Worm (Caenorhabditis elegans) whole organism, L4/young adult: Measurements from ENCODE around the gene T28F3.5.
A peak's percentile ranks its signal among the peaks of the same experiment; 100 is the strongest.

Experiments used
- W03F9.2 ChIP-seq: fragments of 150-350 bp; optimal IDR thresholded peaks from 2 replicates; lab custom pipeline; 2014; ENCODE audit warnings: missing biosample characterization, missing genetic modification characterization
- dao-5 ChIP-seq: sonication (generic microtip); optimal IDR thresholded peaks from 2 replicates; lab custom pipeline; 2016; ENCODE audit warnings: missing genotype, missing genetic modification characterization, moderate library complexity, missing compliant biosample characterization
- him-1 ChIP-seq: sonication (generic microtip); optimal IDR thresholded peaks from 2 replicates; lab custom pipeline; 2016; ENCODE audit warnings: missing genotype, missing genetic modification reagents, missing genetic modification characterization, missing compliant biosample characterization

Gene T28F3.5

DNA sequence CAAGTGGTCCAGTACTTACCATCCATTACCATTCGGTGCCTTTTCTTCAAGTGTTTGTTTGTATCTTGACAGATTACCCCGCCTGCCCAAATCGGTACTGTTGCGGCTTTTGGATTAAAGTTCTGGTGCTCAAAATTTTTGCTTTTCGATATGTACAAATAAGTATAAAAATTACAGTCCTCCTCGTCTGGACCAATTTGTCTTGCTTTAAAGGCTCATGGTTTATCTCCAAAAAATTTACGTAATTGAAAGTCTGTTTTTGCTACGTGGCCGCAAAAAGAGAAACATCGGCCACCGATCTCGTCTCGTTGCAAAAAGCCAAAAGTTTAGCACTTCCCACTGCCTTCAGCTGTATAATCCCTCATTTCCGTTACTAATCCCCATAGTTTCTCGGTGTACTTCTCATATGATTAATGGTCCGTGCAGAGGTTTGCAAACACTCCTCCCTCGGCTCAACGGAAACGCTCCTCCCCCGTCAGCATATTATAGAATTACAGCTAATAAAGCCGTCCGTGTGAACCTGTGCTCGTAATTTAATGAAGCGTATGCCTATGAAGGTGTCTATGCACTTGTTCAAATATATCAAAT lies 27.2 kb upstream of the T28F3.5 start:
- TF ChIP-seq him-1 (tag; lab: Kevin White, UChicago) (no peak), dao-5 (tag; lab: Kevin White, UChicago) (no peak), W03F9.2 (tag; lab: Kevin White, UChicago) (no peak)

DNA sequence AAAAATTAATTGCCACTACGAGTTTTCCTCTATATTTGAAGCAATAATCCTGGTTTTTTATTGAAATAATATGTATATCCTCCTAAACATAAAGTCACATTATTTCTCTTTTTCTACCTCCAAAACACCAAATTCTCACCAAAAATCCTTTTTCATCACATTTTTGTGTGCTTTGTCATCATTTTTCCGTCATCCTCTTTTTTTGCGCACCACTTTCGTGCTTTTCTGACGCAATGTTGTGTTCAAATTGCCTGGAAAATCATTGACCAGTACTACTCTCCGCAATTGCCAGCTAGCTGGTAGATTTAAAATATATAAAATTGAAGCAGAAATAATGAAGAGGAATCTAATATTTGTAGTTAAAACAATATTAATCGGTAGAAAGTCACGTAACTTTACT lies 26.5 kb upstream of the T28F3.5 start:
- no peak for TF ChIP-seq him-1 (tag; lab: Kevin White, UChicago)
- no peak for TF ChIP-seq dao-5 (tag; lab: Kevin White, UChicago)
- no peak for TF ChIP-seq W03F9.2 (tag; lab: Kevin White, UChicago)

DNA sequence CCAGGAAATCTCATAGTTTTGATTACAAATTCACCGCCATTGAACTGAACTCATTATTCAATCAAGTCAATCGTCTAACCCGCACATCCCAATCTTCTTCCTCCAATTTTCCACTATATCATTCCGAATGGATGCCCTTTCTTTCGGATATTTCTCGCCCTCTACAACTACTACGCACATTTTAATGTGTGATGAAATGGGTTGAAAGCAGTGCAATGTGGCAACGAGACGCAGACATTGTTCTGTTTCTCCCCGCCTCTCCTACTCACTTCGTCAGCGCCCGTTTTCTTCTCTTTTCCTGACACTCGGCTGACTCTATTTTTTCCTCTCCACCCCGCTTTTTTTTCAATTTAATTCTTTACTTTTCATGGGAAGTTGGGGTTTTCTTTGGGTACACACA lies 26.0 kb upstream of the T28F3.5 start:
- no peak for TF ChIP-seq dao-5 (tag; lab: Kevin White, UChicago)
- TF ChIP-seq W03F9.2 (tag; lab: Kevin White, UChicago), result peak; percentile 12

DNA sequence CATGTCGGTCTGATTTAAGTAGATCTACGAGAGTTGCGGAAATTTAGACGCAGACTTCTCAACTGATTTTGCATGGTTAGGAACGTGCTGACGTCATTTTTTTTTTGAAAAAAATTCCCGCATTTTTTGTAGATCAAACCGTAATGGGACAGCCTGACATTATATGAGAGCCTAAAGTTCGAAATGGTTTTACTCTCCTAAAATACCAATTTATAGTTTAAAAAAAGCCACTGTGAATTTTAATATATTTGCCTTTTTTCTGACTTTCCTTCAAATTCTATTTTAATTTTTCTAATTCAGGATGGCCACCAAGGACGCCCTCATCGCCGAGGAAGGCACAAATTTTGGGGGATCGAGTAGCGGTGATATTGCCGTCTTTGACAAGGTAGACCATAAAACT lies 25.5 kb upstream of the T28F3.5 start, which contains the start of gene atgp-1:
Gene atgp-1 (plus strand): TSS at position 301 of the 400 bp plus-strand sequence.
- no peak for TF ChIP-seq him-1 (tag; lab: Kevin White, UChicago)
- no peak for TF ChIP-seq W03F9.2 (tag; lab: Kevin White, UChicago)
- TF ChIP-seq dao-5 (tag; lab: Kevin White, UChicago), result no peak

DNA sequence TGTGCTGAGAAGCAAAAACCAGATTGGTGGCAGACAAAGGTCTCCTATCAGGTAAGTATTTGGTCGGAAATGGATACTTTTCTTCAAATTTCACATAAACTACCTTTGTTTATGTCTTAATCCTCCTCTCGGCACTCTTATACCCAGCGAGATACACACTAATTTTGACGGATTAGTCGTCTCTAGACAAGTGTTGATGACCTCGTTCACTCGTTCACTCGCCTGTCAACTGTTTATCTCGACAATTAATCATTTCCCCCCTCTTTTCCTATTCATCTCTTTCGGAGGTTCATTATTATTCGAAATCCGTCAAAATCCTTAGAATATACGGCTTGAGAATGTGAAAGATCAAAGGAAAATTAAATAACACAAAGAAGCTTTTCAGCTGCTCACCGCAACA lies 24.9 kb upstream of the T28F3.5 start:
- TF ChIP-seq W03F9.2 (tag; lab: Kevin White, UChicago) (no peak), him-1 (tag; lab: Kevin White, UChicago) (no peak), dao-5 (tag; lab: Kevin White, UChicago) (no peak)

DNA sequence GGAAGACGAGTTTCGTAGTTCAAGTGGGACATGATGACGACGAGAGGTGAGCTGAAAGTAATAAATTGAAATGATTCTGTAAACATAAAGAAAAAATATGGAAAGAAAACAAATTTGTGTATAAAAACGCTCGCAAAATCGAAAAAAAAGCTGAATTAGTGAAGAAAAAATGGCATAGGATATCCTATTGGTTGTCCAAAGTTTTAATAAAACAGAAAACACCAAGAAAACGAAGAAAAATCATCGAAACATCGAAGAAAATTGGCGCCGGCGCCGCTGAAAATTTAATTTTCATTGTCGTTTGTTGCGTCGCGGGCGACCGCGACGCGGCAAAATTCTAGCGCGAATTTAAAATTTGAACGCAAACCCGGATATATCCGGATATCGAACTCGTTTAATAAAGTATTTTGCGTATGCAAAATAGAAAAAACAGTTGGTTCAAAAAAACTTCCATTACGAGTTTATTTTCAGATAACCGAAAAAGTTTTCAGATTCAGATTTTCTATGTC lies 20.9 kb upstream of the T28F3.5 start, which contains the start of gene gln-5:
Gene gln-5 (minus strand): TSS at position 51 of the 509 bp plus-strand sequence.
- TF ChIP-seq dao-5 (tag; lab: Kevin White, UChicago), result no peak
- no peak for TF ChIP-seq W03F9.2 (tag; lab: Kevin White, UChicago)
- TF ChIP-seq him-1 (tag; lab: Kevin White, UChicago), result no peak

DNA sequence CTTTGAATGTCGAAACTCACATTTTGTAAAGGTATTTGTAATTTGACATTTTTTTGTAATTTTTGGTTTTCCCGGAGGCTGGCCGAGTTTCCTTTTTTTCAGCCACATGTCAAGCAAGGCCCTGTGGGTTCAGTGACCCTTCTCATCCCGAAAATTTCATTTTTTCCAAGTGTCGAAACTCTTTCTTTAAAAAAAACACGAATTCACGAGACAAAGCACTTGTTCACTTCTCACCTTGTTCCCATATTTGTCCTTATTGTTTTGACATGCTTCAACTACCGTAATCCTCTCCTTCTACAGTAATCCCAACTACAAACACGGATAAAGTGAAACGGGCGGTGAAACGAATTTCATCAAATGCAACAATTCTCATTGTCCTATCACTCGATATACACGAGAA lies 19.3 kb upstream of the T28F3.5 start, which contains the start of gene lhfp-4:
Gene lhfp-4 (plus strand): TSS at position 301 of the 400 bp plus-strand sequence.
- TF ChIP-seq dao-5 (tag; lab: Kevin White, UChicago), result no peak
- no peak for TF ChIP-seq W03F9.2 (tag; lab: Kevin White, UChicago)
- no peak for TF ChIP-seq him-1 (tag; lab: Kevin White, UChicago)

DNA sequence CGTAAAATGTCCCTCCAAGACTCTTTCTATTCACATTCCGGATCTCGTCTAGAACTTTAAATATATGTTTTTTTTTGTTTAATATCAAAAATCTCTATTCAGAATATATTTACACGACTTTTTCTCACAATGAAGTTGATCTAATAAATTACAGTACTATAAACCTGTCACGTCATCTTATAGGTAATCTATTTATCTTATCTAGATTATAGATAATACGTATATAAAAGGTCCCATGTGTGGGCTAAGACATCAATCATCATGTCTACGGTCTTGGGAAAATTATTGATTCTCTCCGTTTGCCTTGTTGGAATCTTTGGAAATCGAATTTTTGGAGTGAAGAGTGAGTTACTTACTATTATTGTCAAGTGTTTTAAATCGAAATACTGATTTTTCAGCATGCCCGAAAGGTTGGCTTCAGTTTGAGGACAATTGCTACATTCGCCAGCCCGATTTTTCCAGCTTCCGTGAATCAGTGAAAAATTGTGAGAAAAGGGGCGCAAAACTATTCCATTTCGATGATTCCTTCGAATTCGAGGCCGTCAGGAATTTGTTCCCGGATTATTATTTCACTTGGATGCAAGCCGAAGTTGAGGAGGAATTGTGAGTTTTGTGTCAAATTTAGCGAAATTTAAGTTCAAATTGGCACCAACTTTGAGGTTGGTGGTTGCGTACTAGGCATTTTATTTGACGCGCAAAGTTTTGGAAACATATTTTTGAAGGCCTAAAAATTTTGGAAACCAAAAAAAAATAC lies 17.7 kb upstream of the T28F3.5 start, which contains the start of gene clec-196:
Gene clec-196 (plus strand): TSS at position 252 of the 754 bp plus-strand sequence.
- TF ChIP-seq him-1 (tag; lab: Kevin White, UChicago), result no peak
- no peak for TF ChIP-seq W03F9.2 (tag; lab: Kevin White, UChicago)
- TF ChIP-seq dao-5 (tag; lab: Kevin White, UChicago), result no peak

DNA sequence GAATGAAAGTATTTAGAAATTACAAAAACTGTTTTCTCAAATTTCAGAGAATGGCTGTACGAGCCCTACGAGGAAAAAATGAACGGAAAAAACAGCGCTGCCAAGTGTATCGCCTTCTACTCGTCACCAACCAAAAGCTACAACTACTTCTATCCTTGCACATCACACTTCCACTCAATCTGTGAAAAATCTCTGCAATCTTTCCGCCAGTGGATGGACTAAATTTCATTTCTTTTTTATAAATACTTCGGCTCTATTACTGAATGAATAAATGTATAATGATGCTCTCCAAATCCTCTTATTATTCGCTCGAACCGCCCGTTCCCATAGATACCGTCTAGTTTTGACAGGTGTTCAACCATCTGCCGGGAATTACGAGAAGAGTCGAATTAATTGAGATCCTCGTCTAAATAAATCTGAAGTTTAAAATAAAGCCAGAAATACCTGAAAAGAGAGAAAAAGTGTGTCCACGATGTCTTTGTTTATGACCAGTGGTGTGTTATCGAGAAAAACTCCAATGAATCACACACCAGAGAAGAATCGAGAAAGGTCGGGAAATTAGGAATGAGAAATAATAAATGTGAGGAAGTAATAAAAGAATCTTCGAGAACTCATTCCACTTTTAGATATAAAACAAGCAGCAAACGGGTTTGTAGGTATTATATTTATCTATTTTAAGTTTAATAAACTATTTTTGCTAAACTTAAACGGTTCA lies 17.0 kb upstream of the T28F3.5 start:
- no peak for TF ChIP-seq W03F9.2 (tag; lab: Kevin White, UChicago)
- TF ChIP-seq him-1 (tag; lab: Kevin White, UChicago), result no peak
- TF ChIP-seq dao-5 (tag; lab: Kevin White, UChicago), result no peak

DNA sequence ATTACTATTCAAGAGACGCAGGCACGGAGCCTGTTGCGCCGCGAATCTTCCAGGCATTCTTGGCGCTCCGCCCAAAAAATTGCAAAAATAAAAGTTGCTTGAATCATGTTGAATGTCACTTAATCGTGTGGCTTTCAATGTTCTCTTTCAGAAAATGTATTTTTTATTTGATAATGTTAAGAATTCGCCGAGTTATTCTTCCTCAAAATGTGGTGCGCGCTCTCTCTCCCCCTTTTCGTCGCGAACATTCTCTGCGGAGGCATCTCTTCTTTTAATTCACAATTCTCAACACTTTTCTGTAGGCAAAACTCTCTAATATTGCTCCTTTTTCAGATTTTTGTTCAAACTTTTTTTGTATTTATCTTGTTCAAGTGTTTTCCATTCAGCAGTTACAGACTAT lies 16.2 kb upstream of the T28F3.5 start:
- TF ChIP-seq dao-5 (tag; lab: Kevin White, UChicago), result peak; percentile 8
- peak; percentile 98 for TF ChIP-seq him-1 (tag; lab: Kevin White, UChicago)
- peak; percentile 93 for TF ChIP-seq W03F9.2 (tag; lab: Kevin White, UChicago)

DNA sequence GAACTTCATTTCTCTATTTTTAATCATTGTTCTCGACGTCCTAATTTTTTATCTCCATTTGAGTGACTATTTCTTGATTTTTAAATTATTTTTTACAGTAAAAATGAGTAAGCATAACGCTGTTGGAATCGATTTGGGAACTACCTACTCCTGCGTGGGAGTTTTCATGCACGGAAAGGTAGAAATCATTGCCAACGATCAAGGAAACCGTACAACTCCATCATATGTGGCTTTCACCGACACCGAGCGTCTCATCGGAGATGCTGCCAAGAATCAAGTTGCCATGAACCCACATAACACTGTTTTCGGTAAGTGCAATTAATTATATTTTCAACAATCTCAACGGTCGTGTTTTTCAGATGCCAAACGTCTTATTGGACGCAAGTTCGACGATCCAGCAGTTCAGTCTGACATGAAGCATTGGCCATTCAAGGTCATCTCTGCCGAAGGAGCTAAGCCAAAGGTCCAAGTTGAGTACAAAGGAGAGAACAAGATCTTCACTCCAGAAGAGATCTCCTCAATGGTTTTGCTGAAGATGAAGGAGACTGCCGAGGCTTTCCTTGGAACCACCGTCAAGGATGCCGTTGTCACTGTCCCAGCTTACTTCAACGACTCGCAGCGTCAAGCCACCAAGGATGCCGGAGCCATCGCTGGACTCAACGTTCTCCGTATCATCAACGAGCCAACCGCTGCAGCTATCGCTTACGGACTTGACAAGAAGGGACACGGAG lies 15.6 kb upstream of the T28F3.5 start, which contains the start of gene hsp-1:
Gene hsp-1 (plus strand): TSS at position 99 of the 731 bp plus-strand sequence.
- TF ChIP-seq him-1 (tag; lab: Kevin White, UChicago) (no peak), dao-5 (tag; lab: Kevin White, UChicago) (no peak), W03F9.2 (tag; lab: Kevin White, UChicago) (no peak)
